Worm (Caenorhabditis elegans) whole organism, L3 larva: ENCODE results near the gene isw-1.

Experiments used
- ama-1 ChIP-seq: fragments of 150-350 bp; optimal IDR thresholded peaks from 2 replicates; lab custom pipeline; 2018
- nfya-1 ChIP-seq: sonication (generic microtip); optimal IDR thresholded peaks from 2 replicates; lab custom pipeline; 2017; ENCODE audit warnings: missing genetic modification characterization, mild to moderate bottlenecking, missing compliant biosample characterization, antibody characterized with exemption, moderate library complexity; ENCODE audit not compliant: insufficient read depth
- nhr-12 ChIP-seq: fragments of 150-350 bp; optimal IDR thresholded peaks from 2 replicates; lab custom pipeline; 2014; ENCODE audit warnings: missing biosample characterization, missing genetic modification characterization
- unc-39 ChIP-seq: sonication (generic microtip); optimal IDR thresholded peaks from 4 replicates; lab custom pipeline; 2017; ENCODE audit warnings: missing biosample characterization, missing genetic modification characterization

- TF ChIP-seq nfya-1 (tag; lab: Kevin White, UChicago) = no peak
- TF ChIP-seq unc-39 (tag; lab: Kevin White, UChicago) = no peak
- no peak for TF ChIP-seq nhr-12 (tag; lab: Kevin White, UChicago)
- no peak for TF ChIP-seq ama-1
Measured at ce11 chrIII:6693285-6693684, 16.6 kb downstream of the isw-1 start.
